Worm (Caenorhabditis elegans): ENCODE measurements around the gene tbcc-1.
A peak's percentile ranks its signal among the peaks of the same experiment; 100 is the strongest.

Gene tbcc-1

DNA sequence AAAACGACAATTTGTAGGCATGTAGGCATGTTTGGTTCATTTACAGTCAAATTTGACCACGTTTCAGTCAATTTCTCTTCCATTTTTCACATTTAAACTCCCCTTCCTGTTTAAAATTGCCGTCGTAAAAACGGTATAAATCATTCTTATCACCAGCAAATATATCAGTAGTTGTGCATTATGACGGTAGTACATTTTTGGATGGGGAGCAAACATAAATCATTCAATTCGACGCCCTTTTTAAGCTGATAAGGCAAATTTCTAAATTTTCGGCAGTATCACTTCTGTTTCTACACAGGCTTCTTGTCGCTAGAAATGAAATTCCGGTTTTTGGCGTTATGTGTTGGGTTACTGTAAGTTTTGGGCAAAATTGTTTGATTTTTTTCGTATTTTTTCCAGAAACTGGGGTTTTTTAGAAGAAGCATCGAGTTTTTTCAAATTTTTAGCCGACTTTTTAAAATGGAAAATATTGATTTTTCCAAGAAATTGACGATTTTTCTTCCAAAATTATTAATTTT is 53.7 kb downstream of the tbcc-1 start, which contains the start of gene H34I24.2:
Gene H34I24.2 (plus strand): TSS at position 189 of the 518 bp plus-strand sequence.
- TF ChIP-seq snpc-4 (tag; optimal IDR thresholded peaks at IDR 0.05): no peak
- TF ChIP-seq Y48G9A.11 (GFP tag; IDR thresholded peaks at IDR 0.05): no peak
- peak; percentile 21 for TF ChIP-seq nhr-28 (tag; optimal IDR thresholded peaks at IDR 0.05)
- TF ChIP-seq gei-8 (GFP tag; optimal IDR thresholded peaks at IDR 0.05): no peak
- TF ChIP-seq php-3 (GFP tag; IDR thresholded peaks at IDR 0.05): 0 out of 2 replicates have a peak, but pooled peaks have one; percentile 14
- no peak for TF ChIP-seq lin-38 (GFP tag; IDR thresholded peaks at IDR 0.05)
- TF ChIP-seq sdz-12 (GFP tag; optimal IDR thresholded peaks at IDR 0.05): no peak
- TF ChIP-seq unc-62 (GFP tag; optimal IDR thresholded peaks at IDR 0.05 in 1 of 2): peak in 1 of 2 experiments; percentile 66
- TF ChIP-seq unc-62 (tag; optimal IDR thresholded peaks at IDR 0.05): no peak
- TF ChIP-seq pqm-1 (tag; optimal IDR thresholded peaks at IDR 0.05): peak; percentile 92
- no peak for TF ChIP-seq nhr-76 (tag; optimal IDR thresholded peaks at IDR 0.05)
- TF ChIP-seq arid-1 (GFP tag; conservative IDR thresholded peaks at IDR 0.05): no peak
- peak; percentile 5 for TF ChIP-seq hlh-11 (tag; optimal IDR thresholded peaks at IDR 0.05)
- no peak for TF ChIP-seq ceh-28 (tag; optimal IDR thresholded peaks at IDR 0.05)
- peak; percentile 46; the same call in 1 of the 2 replicates for TF ChIP-seq ceh-20 (GFP tag; IDR thresholded peaks at IDR 0.05)
- peak; percentile 63 for TF ChIP-seq aha-1 (tag)

Data from whole organism, L4 larva.